Fruit fly (Drosophila melanogaster) Kc167 (cell line): ENCODE data around the gene CG14626.

ENCODE experiments used
- Myc ChIP-seq: fragments of >200 bp; optimal IDR thresholded peaks from 2 replicates; lab custom pipeline; 2017; ENCODE audit warnings: missing external identifiers
- h ChIP-seq: fragments of >200 bp; optimal IDR thresholded peaks from 3 replicates; lab custom pipeline; 2018; ENCODE audit warnings: missing external identifiers
- insv ChIP-seq: fragments of >200 bp; optimal IDR thresholded peaks from 3 replicates; lab custom pipeline; 2018; ENCODE audit warnings: missing external identifiers
- psq ChIP-seq: fragments of >200 bp; optimal IDR thresholded peaks from 2 replicates; lab custom pipeline; 2017; ENCODE audit warnings: missing external identifiers

DNA sequence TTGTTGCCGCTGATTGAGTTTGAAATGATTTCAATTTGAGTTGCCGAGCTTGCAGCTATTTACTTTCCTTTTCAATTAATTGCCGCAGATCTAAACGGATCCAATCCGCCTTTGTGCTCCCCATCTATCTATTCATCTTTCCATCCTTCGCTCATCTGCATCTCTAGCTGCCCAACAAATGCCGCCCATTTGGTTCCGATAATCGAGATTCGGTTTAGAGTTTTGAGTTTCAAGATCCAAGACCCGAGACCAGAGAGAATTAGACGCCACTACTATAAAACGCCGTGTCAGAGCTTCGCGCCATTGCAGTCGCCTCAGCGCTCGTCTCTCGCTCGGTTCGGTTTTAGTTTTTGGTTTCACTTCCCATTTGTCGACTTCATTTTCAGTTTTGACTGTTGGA, at the start of gene CG14626:
- TF ChIP-seq insv (lab: Kevin White, UChicago) = no peak
- TF ChIP-seq psq (lab: Kevin White, UChicago) = no peak
- TF ChIP-seq Myc (lab: Kevin White, UChicago) = no peak
- TF ChIP-seq h (lab: Kevin White, UChicago) = no peak
